Fruit fly (Drosophila melanogaster): ENCODE results near the gene Hsc20.

Hsc20 gene

dm6 chr3L:16202550-16202949 lies 30.4 kb upstream of the Hsc20 start (continued):
- TF ChIP-seq CG10321 (GFP tag; IDR thresholded peaks at IDR 0.05) (no peak), CG3726 (GFP tag; IDR thresholded peaks at IDR 0.05) (no peak), Sin3A (optimal IDR thresholded peaks at IDR 0.05) (no peak), CG11398 (GFP tag; optimal IDR thresholded peaks at IDR 0.05) (no peak), Nf-YC (tag; optimal IDR thresholded peaks at IDR 0.05) (peak; percentile 22), CG10209 (GFP tag; optimal IDR thresholded peaks at IDR 0.05) (peak; percentile 32), bsh (GFP tag; optimal IDR thresholded peaks at IDR 0.05) (peak in 1 of 2 experiments; percentile 38), Elba2 (GFP tag; optimal IDR thresholded peaks at IDR 0.05) (no peak), Ravus (GFP tag; IDR thresholded peaks at IDR 0.05) (no peak), lilli (GFP tag; optimal IDR thresholded peaks at IDR 0.05) (peak; percentile 39), Dref (GFP tag; IDR thresholded peaks at IDR 0.05) (no peak), CG6654 (GFP tag; optimal IDR thresholded peaks at IDR 0.05) (no peak), gem (tag; optimal IDR thresholded peaks at IDR 0.05) (peak; percentile 52), Deaf1 (tag; optimal IDR thresholded peaks at IDR 0.05) (peak; percentile 9), Hmr (GFP tag; optimal IDR thresholded peaks at IDR 0.05) (peak; percentile 52), mam (GFP tag; optimal IDR thresholded peaks at IDR 0.05) (peak; percentile 39), CG13296 (GFP tag; optimal IDR thresholded peaks at IDR 0.05) (peak; percentile 62), seq (GFP tag; IDR thresholded peaks at IDR 0.05) (peak; percentile 41; the same call in 1 of the 2 replicates), CG7556 (GFP tag; optimal IDR thresholded peaks at IDR 0.05) (peak; percentile 55), Max (GFP tag; optimal IDR thresholded peaks at IDR 0.05) (peak; percentile 39), Usf (GFP tag; optimal IDR thresholded peaks at IDR 0.05) (no peak), D19B (GFP tag; optimal IDR thresholded peaks at IDR 0.05) (peak; percentile 40), CG1233 (GFP tag; optimal IDR thresholded peaks at IDR 0.05) (peak; percentile 13), Nf-YB (GFP tag; optimal IDR thresholded peaks at IDR 0.05) (no peak), CTCF (GFP tag; optimal IDR thresholded peaks at IDR 0.05) (no peak), CG32532 (GFP tag; IDR thresholded peaks at IDR 0.05) (no peak), gro (GFP tag; optimal IDR thresholded peaks at IDR 0.05) (peak; percentile 3), Oli (tag; optimal IDR thresholded peaks at IDR 0.05) (peak; percentile 46), dpn (GFP tag; optimal IDR thresholded peaks at IDR 0.05) (peak in 1 of 2 experiments; percentile 6), CG14050 (GFP tag; IDR thresholded peaks at IDR 0.05) (no peak), CG15269 (tag; optimal IDR thresholded peaks at IDR 0.05) (peak; percentile 45), Sox100B (GFP tag; optimal IDR thresholded peaks at IDR 0.05) (peak; percentile 57), vvl (GFP tag; IDR thresholded peaks at IDR 0.05) (no peak), Trl (optimal IDR thresholded peaks at IDR 0.05) (no peak), Trl (GFP tag; optimal IDR thresholded peaks at IDR 0.05) (peak; percentile 2), lab (GFP tag; optimal IDR thresholded peaks at IDR 0.05) (peak; percentile 46), CG9437 (GFP tag; optimal IDR thresholded peaks at IDR 0.05) (peak; percentile 19), CG12769 (tag; optimal IDR thresholded peaks at IDR 0.05) (no peak), CG10147 (GFP tag; optimal IDR thresholded peaks at IDR 0.05) (peak; percentile 45), PHDP (tag; optimal IDR thresholded peaks at IDR 0.05) (peak; percentile 37), CG4820 (GFP tag; optimal IDR thresholded peaks at IDR 0.05) (peak; percentile 13), CG11696 (GFP tag; IDR thresholded peaks at IDR 0.05) (0 out of 2 replicates have a peak, but pooled peaks have one; percentile 23), dysf (GFP tag; IDR thresholded peaks at IDR 0.05) (peak; percentile 53; the same call in 2 of the 3 replicates), ranshi (GFP tag; IDR thresholded peaks at IDR 0.05) (no peak), maf-S (GFP tag; optimal IDR thresholded peaks at IDR 0.05) (no peak), CG9727 (GFP tag; optimal IDR thresholded peaks at IDR 0.05) (peak; percentile 51), HHEX (GFP tag; optimal IDR thresholded peaks at IDR 0.05) (peak; percentile 47), Sox102F (GFP tag; optimal IDR thresholded peaks at IDR 0.05) (peak; percentile 28), sens (GFP tag) (peak; percentile 65), phol (tag; optimal IDR thresholded peaks at IDR 0.05) (peak; percentile 51), CG18619 (GFP tag; optimal IDR thresholded peaks at IDR 0.05) (peak; percentile 36), CG42726 (GFP tag; IDR thresholded peaks at IDR 0.05; ENCODE audit: partially characterized antibody) (no peak)

Measured in whole organism, embryonic.